Worm (Caenorhabditis elegans): Measurements from ENCODE around the gene xnd-1.
A peak's percentile ranks its signal among the peaks of the same experiment; 100 is the strongest.

xnd-1 gene

DNA sequence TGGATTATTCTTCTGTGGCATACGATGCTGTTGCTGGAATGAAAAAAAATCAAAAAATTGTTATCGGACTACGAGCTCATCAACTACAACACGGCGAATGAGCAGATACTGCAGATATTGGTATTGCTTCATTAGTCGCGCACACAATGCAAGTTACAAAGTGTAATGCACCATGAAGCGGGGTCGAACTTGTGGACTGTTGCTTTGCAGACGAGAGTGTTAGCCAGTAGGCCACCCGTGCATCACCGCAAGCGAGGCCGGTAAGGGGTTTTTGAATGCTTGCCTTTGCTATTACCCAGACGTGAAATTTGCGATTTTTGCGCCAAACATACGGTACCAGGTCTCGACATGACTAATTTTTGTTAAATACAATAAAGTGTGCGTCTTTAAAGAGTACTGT lies 2.3 kb upstream of the xnd-1 start (continued):
- TF ChIP-seq nhr-80 (tag; optimal IDR thresholded peaks at IDR 0.05) (peak; percentile 50), lin-35 (GFP tag; optimal IDR thresholded peaks at IDR 0.05) (peak in 1 of 3 experiments; percentile 57), ceh-91 (GFP tag; IDR thresholded peaks at IDR 0.05) (peak; percentile 47), mcd-1 (GFP tag; IDR thresholded peaks at IDR 0.05) (peak; percentile 74), snpc-1.3 (tag; optimal IDR thresholded peaks at IDR 0.05; ENCODE audit: insufficient read depth) (peak; percentile 86), let-526 (GFP tag; IDR thresholded peaks at IDR 0.05) (no peak), hmg-1.2 (GFP tag; IDR thresholded peaks at IDR 0.05) (peak; percentile 70), nfyb-1 (GFP tag; IDR thresholded peaks at IDR 0.05) (peak; percentile 94), somi-1 (GFP tag; optimal IDR thresholded peaks at IDR 0.05) (peak; percentile 76), B0336.3 (GFP tag; IDR thresholded peaks at IDR 0.05) (peak; percentile 73; the same call in 1 of the 2 replicates), T26A5.8 (tag; optimal IDR thresholded peaks at IDR 0.05) (peak; percentile 76), tbp1 (GFP tag; optimal IDR thresholded peaks at IDR 0.05) (peak; percentile 97), him-1 (tag; optimal IDR thresholded peaks at IDR 0.05) (peak; percentile 52), zfh-2 (GFP tag; conservative IDR thresholded peaks at IDR 0.05) (peak; percentile 51; the same call in 1 of the 2 replicates), ceh-58 (GFP tag; IDR thresholded peaks at IDR 0.05) (no peak), rec-8 (tag; optimal IDR thresholded peaks at IDR 0.05) (peak; percentile 77 to 91), hsf-1 (GFP tag; IDR thresholded peaks at IDR 0.05) (peak; percentile 33; the same call in 1 of the 2 replicates), lin-26 (GFP tag; IDR thresholded peaks at IDR 0.05) (peak; percentile 96), ztf-26 (tag; optimal IDR thresholded peaks at IDR 0.05) (peak; percentile 77), T07F8.4 (tag; optimal IDR thresholded peaks at IDR 0.05) (peak; percentile 87), ccch-3 (GFP tag; optimal IDR thresholded peaks at IDR 0.05) (no peak), ztf-22 (GFP tag; optimal IDR thresholded peaks at IDR 0.05) (peak; percentile 71), mxl-1 (tag; optimal IDR thresholded peaks at IDR 0.05) (peak; percentile 73), nfya-1 (tag; optimal IDR thresholded peaks at IDR 0.05; ENCODE audit: borderline replicate concordance, insufficient read depth) (no peak), die-1 (tag; optimal IDR thresholded peaks at IDR 0.05) (peak; percentile 88), F23B12.7 (tag; optimal IDR thresholded peaks at IDR 0.05; ENCODE audit: insufficient read depth) (peak; percentile 91), nhr-179 (tag; optimal IDR thresholded peaks at IDR 0.05) (peak; percentile 60), F57A8.1 (GFP tag; optimal IDR thresholded peaks at IDR 0.05) (peak; percentile 57), unc-130 (GFP tag; optimal IDR thresholded peaks at IDR 0.05) (peak; percentile 84), ceh-79 (tag; optimal IDR thresholded peaks at IDR 0.05) (peak; percentile 65), B0261.1 (tag; optimal IDR thresholded peaks at IDR 0.05) (peak; percentile 89), ekl-4 (GFP tag; IDR thresholded peaks at IDR 0.05) (peak; percentile 77; the same call in 1 of the 2 replicates)

- no peak for TF ChIP-seq hlh-26 (GFP tag; conservative IDR thresholded peaks at IDR 0.05)
- peak; percentile 7 for TF ChIP-seq madf-10 (tag; optimal IDR thresholded peaks at IDR 0.05)
- TF ChIP-seq snpc-4 (GFP tag; optimal IDR thresholded peaks at IDR 0.05) = no peak
- TF ChIP-seq snpc-4 (tag; optimal IDR thresholded peaks at IDR 0.05) = peak in 2 of 4 experiments; percentile 18 to 33
- TF ChIP-seq Y53G8AR.9 (GFP tag; conservative IDR thresholded peaks at IDR 0.05) = 0 out of 2 replicates have a peak, but pooled peaks have one; percentile 42
- TF ChIP-seq C17E4.6 (GFP tag; IDR thresholded peaks at IDR 0.05) = no peak
- TF ChIP-seq ceh-79 (tag; optimal IDR thresholded peaks at IDR 0.05) = no peak
- TF ChIP-seq lin-35 (GFP tag; optimal IDR thresholded peaks at IDR 0.05) = peak in 1 of 3 experiments; percentile 67
- TF ChIP-seq B0336.3 (GFP tag; IDR thresholded peaks at IDR 0.05) = no peak
- TF ChIP-seq B0019.2 (GFP tag; conservative IDR thresholded peaks at IDR 0.05) = no peak
- TF ChIP-seq mxl-1 (tag; optimal IDR thresholded peaks at IDR 0.05) = no peak
- TF ChIP-seq madf-8 (GFP tag; conservative IDR thresholded peaks at IDR 0.05) = no peak
- no peak for TF ChIP-seq sea-2 (GFP tag; IDR thresholded peaks at IDR 0.05)
- peak; percentile 83 for TF ChIP-seq ceh-27 (GFP tag; optimal IDR thresholded peaks at IDR 0.05)
- no peak for TF ChIP-seq F22D6.2 (tag; optimal IDR thresholded peaks at IDR 0.05)
- peak; percentile 60 for TF ChIP-seq lin-54 (GFP tag; optimal IDR thresholded peaks at IDR 0.05)
- TF ChIP-seq snpc-1.3 (tag; optimal IDR thresholded peaks at IDR 0.05; ENCODE audit: insufficient read depth) = no peak
- TF ChIP-seq let-607 (tag; optimal IDR thresholded peaks at IDR 0.05) = no peak
- no peak for TF ChIP-seq snpc-3.4 (tag; optimal IDR thresholded peaks at IDR 0.05)
- TF ChIP-seq nhr-179 (tag; optimal IDR thresholded peaks at IDR 0.05) = no peak
- no peak for TF ChIP-seq ceh-91 (GFP tag; IDR thresholded peaks at IDR 0.05)
- peak; percentile 88 for TF ChIP-seq attf-5 (GFP tag; optimal IDR thresholded peaks at IDR 0.05)
Measured at ce11 chrIII:5603439-5603986, 747 bp upstream of the xnd-1 start, which contains the start of gene madf-11. Gene madf-11 (minus strand): TSS chrIII:5603489.
